Fruit fly (Drosophila melanogaster): ENCODE data around the gene CG14566.

Gene CG14566

dm6 chr3L:21694647-21695046 lies 45.5 kb downstream of the CG14566 start (continued):
- TF ChIP-seq nau (GFP tag; optimal IDR thresholded peaks at IDR 0.05) (no peak), HmgZ (tag; optimal IDR thresholded peaks at IDR 0.05) (no peak), grn (GFP tag; optimal IDR thresholded peaks at IDR 0.05) (no peak), gcm (GFP tag; optimal IDR thresholded peaks at IDR 0.05) (peak; percentile 26), CG14710 (tag; optimal IDR thresholded peaks at IDR 0.05) (no peak)
